Fruit fly (Drosophila melanogaster) whole organism, pupa: ENCODE data around the gene Tbca.

Experiments
- CG10348 ChIP-seq: fragments of 200-800 bp; sonication (Bioruptor generic); IDR thresholded peaks from 2 replicates; pipeline ENCODE4 v1.3.6; 2022; ENCODE audit warnings: missing biosample characterization, missing genetic modification characterization
- CG12605 ChIP-seq: fragments of 200-800 bp; sonication (Bioruptor generic); IDR thresholded peaks from 2 replicates; pipeline ENCODE4 v1.3.6; 2022; ENCODE audit warnings: missing biosample characterization, missing genetic modification characterization
- CG13204 ChIP-seq: fragments of 200-800 bp; sonication (Bioruptor generic); optimal IDR thresholded peaks from 2 replicates; lab custom pipeline; 2018; ENCODE audit warnings: missing biosample characterization, mild to moderate bottlenecking, missing genetic modification characterization, moderate library complexity
- CG14655 ChIP-seq: fragments of 200-800 bp; sonication (Bioruptor generic); optimal IDR thresholded peaks from 3 replicates; lab custom pipeline; 2017; ENCODE audit warnings: mild to moderate bottlenecking, missing biosample characterization, missing genetic modification reagents, missing genetic modification characterization
- CG15710 ChIP-seq: fragments of 200-800 bp; sonication (Bioruptor generic); optimal IDR thresholded peaks from 2 replicates; lab custom pipeline; 2018; ENCODE audit warnings: missing biosample characterization, mild to moderate bottlenecking, missing genetic modification characterization, moderate library complexity
- CG17806 ChIP-seq: fragments of 200-800 bp; sonication (Bioruptor generic); optimal IDR thresholded peaks from 2 replicates; lab custom pipeline; 2018; ENCODE audit warnings: missing biosample characterization, mild to moderate bottlenecking, missing genetic modification characterization, moderate library complexity
- CG32121 ChIP-seq: fragments of 200-800 bp; sonication (Bioruptor generic); IDR thresholded peaks from 2 replicates; pipeline ENCODE4 v1.3.6; 2022; ENCODE audit warnings: missing biosample characterization, missing genetic modification characterization
- CG34367 ChIP-seq: fragments of 200-800 bp; sonication (Bioruptor generic); optimal IDR thresholded peaks from 2 replicates; lab custom pipeline; 2018; ENCODE audit warnings: missing biosample characterization, mild to moderate bottlenecking, missing genetic modification characterization
- CG4496 ChIP-seq: fragments of 200-800 bp; sonication (Bioruptor generic); IDR thresholded peaks from 3 replicates; pipeline ENCODE4 v1.3.6; 2022; ENCODE audit warnings: missing biosample characterization, missing genetic modification characterization
- CG8159 ChIP-seq: fragments of 200-800 bp; sonication (Bioruptor generic); optimal IDR thresholded peaks from 3 replicates; lab custom pipeline; 2018; ENCODE audit warnings: missing biosample characterization, mild to moderate bottlenecking, missing genetic modification characterization, moderate library complexity
- CG8301 ChIP-seq: fragments of 200-800 bp; sonication (Bioruptor generic); optimal IDR thresholded peaks from 2 replicates; lab custom pipeline; 2018; ENCODE audit warnings: missing biosample characterization, mild to moderate bottlenecking, missing genetic modification characterization
- CG9948 ChIP-seq: fragments of 200-800 bp; sonication (Bioruptor generic); optimal IDR thresholded peaks from 2 replicates; lab custom pipeline; 2018; ENCODE audit warnings: missing biosample characterization, mild to moderate bottlenecking, missing genetic modification characterization, moderate library complexity
- D1 ChIP-seq: fragments of 200-800 bp; sonication (Bioruptor generic); optimal IDR thresholded peaks from 2 replicates; lab custom pipeline; 2018; ENCODE audit warnings: missing biosample characterization, mild to moderate bottlenecking, missing genetic modification characterization, moderate library complexity
- EcR ChIP-seq: fragments of 200-800 bp; sonication (Bioruptor generic); optimal IDR thresholded peaks from 3 replicates; lab custom pipeline; 2019; ENCODE audit warnings: missing biosample characterization, missing genetic modification characterization, mild to moderate bottlenecking, moderate library complexity, missing genetic modification reagents
- Ets98B ChIP-seq: fragments of 200-800 bp; sonication (Bioruptor generic); IDR thresholded peaks from 2 replicates; pipeline ENCODE4 v1.3.6; 2022; ENCODE audit warnings: missing biosample characterization, missing genetic modification characterization
- Pif1A ChIP-seq: fragments of 200-800 bp; sonication (Bioruptor generic); optimal IDR thresholded peaks from 3 replicates; lab custom pipeline; 2016; ENCODE audit warnings: missing biosample characterization, missing genetic modification characterization
- Pif1B ChIP-seq: fragments of 200-800 bp; sonication (Bioruptor generic); optimal IDR thresholded peaks from 3 replicates; lab custom pipeline; 2016; ENCODE audit warnings: missing biosample characterization, missing genetic modification characterization
- Snoo ChIP-seq: fragments of 200-800 bp; sonication (Bioruptor generic); optimal IDR thresholded peaks from 3 replicates; lab custom pipeline; 2017; ENCODE audit warnings: missing biosample characterization, mild to moderate bottlenecking, missing genetic modification characterization, inconsistent platforms
- fd96Ca ChIP-seq: fragments of 200-800 bp; sonication (Bioruptor generic); IDR thresholded peaks from 3 replicates; pipeline ENCODE4 v1.3.6; 2022; ENCODE audit warnings: missing biosample characterization, missing genetic modification characterization
- gl ChIP-seq: fragments of 200-800 bp; sonication (Bioruptor generic); optimal IDR thresholded peaks from 2 replicates; lab custom pipeline; 2018; ENCODE audit warnings: missing biosample characterization, mild to moderate bottlenecking, missing genetic modification characterization
- rn ChIP-seq: fragments of 200-800 bp; sonication (Bioruptor generic); IDR thresholded peaks from 2 replicates; pipeline ENCODE4 v1.3.6; 2022; ENCODE audit warnings: missing biosample characterization, missing genetic modification characterization

Gene Tbca

dm6 chr3R:31726286-31726685 lies 17.0 kb upstream of the Tbca start:
- TF ChIP-seq CG12605 (GFP tag; lab: Robert Waterston, UW) (no peak), Pif1B (GFP tag; lab: Kevin White, UChicago) (no peak), Snoo (no peak), CG4496 (no peak), fd96Ca (GFP tag; lab: Robert Waterston, UW) (no peak), D1 (tag; lab: Kevin White, UChicago) (no peak), CG13204 (GFP tag; lab: Kevin White, UChicago) (no peak), CG34367 (tag; lab: Kevin White, UChicago) (no peak), CG17806 (tag; lab: Kevin White, UChicago) (no peak)

DNA sequence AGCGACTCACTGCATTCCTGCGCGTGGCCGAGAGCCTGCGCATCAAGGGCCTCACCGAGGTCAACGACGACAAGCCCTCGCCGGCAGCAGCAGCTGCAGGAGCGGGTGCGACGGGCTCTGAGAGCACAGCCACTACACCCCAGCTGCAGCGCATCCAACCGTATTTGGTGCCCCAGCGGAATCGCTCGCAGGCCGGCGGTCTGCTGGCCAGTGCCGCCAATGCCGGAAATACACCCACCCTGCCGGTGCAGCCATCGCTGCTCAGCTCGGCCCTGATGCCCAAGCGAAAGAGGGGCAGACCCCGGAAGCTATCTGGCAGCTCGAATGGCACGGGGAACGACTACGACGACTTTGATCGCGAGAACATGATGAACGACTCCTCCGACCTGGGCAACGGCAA lies 15.5 kb upstream of the Tbca start:
- TF ChIP-seq CG32121 (GFP tag; lab: Robert Waterston, UW), result no peak

DNA sequence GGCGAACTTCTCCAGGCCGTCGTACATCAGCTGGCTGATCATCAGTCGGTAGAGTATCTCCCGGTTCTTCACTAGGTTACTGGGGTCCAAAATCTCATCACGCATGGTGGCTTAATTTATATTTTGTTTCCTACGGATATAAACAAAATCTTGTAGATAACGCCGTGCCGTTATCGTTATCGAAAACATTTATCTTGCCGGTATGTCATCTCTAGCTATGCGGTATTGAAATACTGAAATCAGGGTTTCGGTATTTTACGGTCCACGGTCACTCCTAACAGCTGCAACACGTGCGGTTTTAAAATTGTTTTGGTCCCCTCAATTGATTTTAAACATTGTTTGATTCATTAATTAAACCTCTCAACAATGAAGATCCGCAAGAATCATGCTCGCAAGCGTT lies 6.5 kb upstream of the Tbca start, which contains the start of the genes CstF50 and CG11563:
Gene CstF50, minus strand, starts transcription at position 188 of the 400 bp plus-strand sequence.
Gene CG11563, plus strand, starts transcription at position 260 of the 400 bp plus-strand sequence.
- TF ChIP-seq CG15710, result no peak
- TF ChIP-seq CG34367 (tag; lab: Kevin White, UChicago), result no peak
- TF ChIP-seq Ets98B (GFP tag; lab: Robert Waterston, UW), result no peak
- TF ChIP-seq Pif1B (GFP tag; lab: Kevin White, UChicago), result no peak
- TF ChIP-seq, all 21 proteins: peak for 0

- TF ChIP-seq CG32121 (GFP tag; lab: Robert Waterston, UW) (no peak), CG10348 (no peak), Pif1A (GFP tag; lab: Kevin White, UChicago) (no peak)
Observed at dm6 chr3R:31738060-31738619, 5.2 kb upstream of the Tbca start, which contains the start of gene eEF1alpha2. TSS of gene eEF1alpha2 (plus strand) at chr3R:31738468.

- TF ChIP-seq CG32121 (GFP tag; lab: Robert Waterston, UW) (peak; percentile 66), gl (tag; lab: Kevin White, UChicago) (no peak), Ets98B (GFP tag; lab: Robert Waterston, UW) (0 out of 2 replicates have a peak, but pooled peaks have one; percentile 30)
- TF ChIP-seq, all 21 proteins: peak for 2
Observed at dm6 chr3R:31739067-31739786, 4.1 kb upstream of the Tbca start.

DNA sequence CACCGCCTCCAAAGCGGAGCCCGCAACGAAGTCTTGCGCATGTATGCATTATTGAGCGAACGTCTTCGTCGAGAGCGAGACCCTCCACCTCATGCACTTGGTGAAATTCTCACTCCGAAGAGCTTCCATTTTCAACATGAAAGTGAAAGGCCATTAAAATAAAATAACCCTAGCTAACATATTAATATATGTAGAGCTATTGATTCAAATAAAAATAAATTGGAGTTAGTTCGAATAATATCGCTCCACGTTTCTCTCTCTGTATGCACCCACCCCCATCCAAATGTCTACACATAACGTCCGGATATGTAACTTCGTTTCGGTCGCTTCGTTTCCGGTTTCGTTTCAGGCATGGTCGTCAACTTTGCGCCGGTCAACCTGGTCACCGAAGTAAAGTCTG lies 2.0 kb upstream of the Tbca start:
- no peak for TF ChIP-seq Snoo
- TF ChIP-seq CG4496, result peak; percentile 46; the same call in 1 of the 3 replicates
- peak; percentile 8 for TF ChIP-seq CG15710
- 0 out of 3 replicates have a peak, but pooled peaks have one; percentile 40 for TF ChIP-seq fd96Ca (GFP tag; lab: Robert Waterston, UW)
- no peak for TF ChIP-seq EcR (GFP tag; lab: Kevin White, UChicago)
- TF ChIP-seq CG32121 (GFP tag; lab: Robert Waterston, UW), result no peak
- TF ChIP-seq CG8301, result no peak

DNA sequence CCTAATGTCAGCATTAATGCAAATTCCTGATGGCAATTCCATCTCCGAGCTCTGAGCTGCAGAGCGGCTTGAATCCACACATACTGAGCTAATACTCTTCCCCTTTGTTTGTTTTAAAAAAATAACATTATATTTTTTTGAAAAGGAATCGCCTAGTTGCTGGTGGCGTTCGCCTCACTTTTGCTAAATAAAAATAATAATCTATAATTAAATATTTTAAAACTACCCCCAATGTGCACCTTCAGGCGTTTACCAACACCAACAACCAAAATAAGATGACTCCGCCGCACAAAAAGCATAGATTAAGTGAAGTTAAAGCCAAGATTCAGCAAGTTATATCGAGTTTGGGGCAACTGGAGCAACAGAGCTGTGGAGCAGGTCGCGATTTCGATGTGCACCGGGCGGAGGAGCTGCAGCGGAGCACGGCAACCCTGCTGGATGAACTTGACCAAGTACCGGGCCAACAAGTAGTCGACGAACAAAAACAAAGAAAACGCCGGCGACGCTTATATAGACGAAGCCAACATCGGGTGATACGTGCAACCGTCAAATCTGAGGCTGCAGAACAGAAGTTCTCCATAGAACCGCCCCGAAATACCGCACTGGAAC lies 858 bp downstream of the Tbca start, which contains the start of gene CG1896:
Gene CG1896, plus strand, starts transcription at position 239 of the 609 bp plus-strand sequence.
- TF ChIP-seq CG10348 (no peak), CG32121 (GFP tag; lab: Robert Waterston, UW) (peak; percentile 51), Snoo (peak; percentile 65), Ets98B (GFP tag; lab: Robert Waterston, UW) (peak; percentile 70), CG8159 (peak; percentile 54), CG17806 (tag; lab: Kevin White, UChicago) (peak; percentile 43), D1 (tag; lab: Kevin White, UChicago) (no peak), CG14655 (GFP tag; lab: Kevin White, UChicago) (no peak), fd96Ca (GFP tag; lab: Robert Waterston, UW) (peak; percentile 83), CG8301 (peak; percentile 40), CG34367 (tag; lab: Kevin White, UChicago) (peak; percentile 21), gl (tag; lab: Kevin White, UChicago) (no peak), CG9948 (tag; lab: Kevin White, UChicago) (peak; percentile 24), CG15710 (peak; percentile 51), rn (GFP tag; lab: Robert Waterston, UW) (peak; percentile 52; the same call in 1 of the 2 replicates), Pif1B (GFP tag; lab: Kevin White, UChicago) (peak; percentile 75), CG4496 (peak; percentile 88), CG13204 (GFP tag; lab: Kevin White, UChicago) (no peak), Pif1A (GFP tag; lab: Kevin White, UChicago) (peak; percentile 62), CG12605 (GFP tag; lab: Robert Waterston, UW) (peak; percentile 23; the same call in 1 of the 2 replicates), EcR (GFP tag; lab: Kevin White, UChicago) (no peak)
